Worm (Caenorhabditis elegans): ENCODE data around the gene F36F12.7.
"Not testable (repeated sequence)": the region's sequence is repeated elsewhere in the genome, so short reads cannot be mapped to it uniquely, and the experiment has no call there.

F36F12.7 gene

DNA sequence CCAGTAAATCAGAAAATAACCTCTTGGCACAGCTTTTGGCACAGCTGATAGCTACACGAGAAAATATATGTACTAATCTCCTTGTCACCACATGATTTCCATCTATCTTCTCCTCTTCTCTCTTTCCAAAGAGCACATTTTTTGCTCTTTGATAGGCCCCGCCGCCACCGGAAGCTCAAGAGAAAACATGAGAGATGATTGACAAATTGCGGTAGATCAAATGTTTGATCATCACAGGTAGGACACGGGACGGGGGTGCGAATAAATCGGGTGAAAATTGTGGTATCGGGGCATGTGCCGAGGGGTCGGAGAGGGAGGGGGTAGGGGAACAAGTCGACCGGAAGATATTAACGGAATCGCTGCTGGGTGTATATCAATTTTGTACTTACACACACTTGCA lies 23.1 kb upstream of the F36F12.7 start:
- no peak for TF ChIP-seq sma-3 (GFP tag; optimal IDR thresholded peaks at IDR 0.05)
- no peak for TF ChIP-seq ztf-1 (GFP tag; conservative IDR thresholded peaks at IDR 0.05)
- TF ChIP-seq R02D3.7 (tag; optimal IDR thresholded peaks at IDR 0.05): no peak
- no peak for TF ChIP-seq Y55F3AM.14 (GFP tag; optimal IDR thresholded peaks at IDR 0.05)
- TF ChIP-seq blmp-1 (tag; optimal IDR thresholded peaks at IDR 0.05; ENCODE audit: insufficient read depth): no peak
- TF ChIP-seq snpc-4 (tag; optimal IDR thresholded peaks at IDR 0.05): no peak
- TF ChIP-seq elt-3 (tag; optimal IDR thresholded peaks at IDR 0.05): no peak
- no peak for TF ChIP-seq nhr-11 (tag; optimal IDR thresholded peaks at IDR 0.05)
- TF ChIP-seq ZK546.5 (tag; optimal IDR thresholded peaks at IDR 0.05): no peak
- TF ChIP-seq nhr-6 (tag; optimal IDR thresholded peaks at IDR 0.05): no peak
- TF ChIP-seq F13H6.1 (tag; optimal IDR thresholded peaks at IDR 0.05): peak; percentile 14
- no peak for TF ChIP-seq unc-55 (GFP tag; optimal IDR thresholded peaks at IDR 0.05)
- TF ChIP-seq C34F6.9 (tag; optimal IDR thresholded peaks at IDR 0.05): peak; percentile 14
- no peak for TF ChIP-seq nhr-21 (tag; optimal IDR thresholded peaks at IDR 0.05)
- no peak for TF ChIP-seq lin-39 (tag; optimal IDR thresholded peaks at IDR 0.05)
- no peak for TF ChIP-seq peb-1 (tag; optimal IDR thresholded peaks at IDR 0.05)
- TF ChIP-seq sem-4 (tag; optimal IDR thresholded peaks at IDR 0.05): peak; percentile 26
- no peak for TF ChIP-seq nhr-25 (tag; optimal IDR thresholded peaks at IDR 0.05)
- no peak for TF ChIP-seq unc-62 (GFP tag; optimal IDR thresholded peaks at IDR 0.05)

DNA sequence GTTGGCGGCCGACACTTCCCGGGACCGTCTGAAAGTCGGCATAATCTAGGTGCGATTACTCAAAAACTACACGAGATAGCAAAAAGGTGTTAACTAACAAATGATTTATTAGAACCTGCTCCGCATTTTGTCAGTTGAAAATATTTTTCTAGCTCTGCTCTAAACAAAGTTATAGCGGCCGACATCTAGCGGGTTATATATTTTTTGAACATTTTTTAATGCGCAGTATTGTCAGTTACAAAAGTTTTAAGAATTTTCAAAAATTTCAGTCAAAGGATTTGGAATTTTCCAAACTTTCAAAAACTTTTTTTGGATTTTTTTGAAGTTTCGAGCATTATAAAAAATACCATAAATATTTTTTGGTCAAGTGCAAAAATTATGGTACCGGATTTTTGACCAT lies 17.9 kb upstream of the F36F12.7 start:
- TF ChIP-seq ceh-16 (tag; optimal IDR thresholded peaks at IDR 0.05): no peak
- no peak for TF ChIP-seq blmp-1 (tag; optimal IDR thresholded peaks at IDR 0.05; ENCODE audit: insufficient read depth)

DNA sequence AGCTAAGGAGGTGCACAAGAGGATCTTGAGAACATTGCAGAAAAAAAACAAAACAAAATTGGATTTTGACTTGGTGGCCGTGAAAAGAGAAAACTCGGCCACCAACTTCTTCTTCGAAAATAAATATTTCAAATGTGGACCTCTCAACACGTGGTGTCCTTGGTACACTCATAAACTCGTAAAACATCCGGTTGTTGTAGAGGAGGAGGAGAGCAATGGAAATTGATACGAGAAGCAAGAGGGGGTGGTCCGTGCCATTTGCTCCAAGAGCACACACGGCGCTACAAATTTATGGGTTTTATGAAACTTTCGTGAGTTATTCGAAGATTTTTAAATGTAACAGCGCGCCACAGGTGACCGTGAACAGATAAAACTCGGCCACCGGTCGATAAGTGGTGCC lies 17.2 kb upstream of the F36F12.7 start:
- no peak for TF ChIP-seq sma-9 (GFP tag; optimal IDR thresholded peaks at IDR 0.05)
- no peak for TF ChIP-seq sma-9 (tag; optimal IDR thresholded peaks at IDR 0.05)
- no peak for TF ChIP-seq nhr-10 (tag; optimal IDR thresholded peaks at IDR 0.05)
- TF ChIP-seq ceh-16 (tag; optimal IDR thresholded peaks at IDR 0.05): no peak

DNA sequence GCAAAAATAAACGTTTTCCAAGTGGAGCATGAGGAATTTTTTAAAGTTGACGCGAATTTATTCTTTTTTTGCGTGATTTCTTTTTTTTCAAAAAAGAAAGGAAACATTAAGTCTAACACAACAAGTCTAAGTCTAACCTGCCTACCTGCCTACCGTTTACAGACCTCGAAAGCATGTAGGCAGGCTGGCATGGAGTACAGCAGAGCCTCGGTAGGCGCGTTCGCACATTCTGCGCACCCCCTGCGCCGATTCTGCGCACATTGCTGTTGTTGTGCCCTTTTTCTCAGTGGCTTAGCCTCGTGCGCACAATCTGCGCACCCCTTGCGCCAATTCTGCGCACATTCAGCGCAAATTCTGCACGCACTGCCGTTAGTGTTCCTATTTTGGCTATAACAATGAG lies 15.3 kb upstream of the F36F12.7 start:
- no peak for TF ChIP-seq skn-1 (tag; optimal IDR thresholded peaks at IDR 0.05)
- no peak for TF ChIP-seq elt-1 (tag; optimal IDR thresholded peaks at IDR 0.05)
- TF ChIP-seq blmp-1 (tag; optimal IDR thresholded peaks at IDR 0.05; ENCODE audit: insufficient read depth): no peak
- TF ChIP-seq elt-3 (tag; optimal IDR thresholded peaks at IDR 0.05): no peak
- TF ChIP-seq lsy-2 (tag; optimal IDR thresholded peaks at IDR 0.05): no peak

DNA sequence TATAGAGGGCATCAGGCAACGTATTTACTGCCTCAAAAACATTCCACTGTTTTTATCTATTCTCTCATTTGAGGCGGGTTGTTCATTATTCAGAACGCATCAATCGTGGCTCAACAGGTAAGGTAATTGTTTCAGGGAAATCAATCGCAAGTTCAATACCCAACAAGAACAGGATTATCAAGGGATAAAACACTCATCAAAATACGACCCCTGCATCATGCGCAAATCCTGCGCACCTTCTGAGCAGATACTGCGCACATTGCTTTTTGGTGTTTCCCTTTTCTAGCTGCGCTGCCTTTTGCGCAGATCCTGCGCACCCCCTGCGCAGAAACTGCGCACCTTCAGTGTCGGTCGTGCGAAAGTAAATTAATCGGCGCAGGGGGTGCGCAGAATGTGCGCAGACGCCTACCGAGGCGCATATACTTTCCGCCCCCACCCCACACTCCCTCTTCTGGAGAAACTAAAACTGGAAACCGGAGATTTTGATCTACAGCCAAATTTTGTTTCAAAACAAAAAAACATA lies 13.3 kb upstream of the F36F12.7 start, which contains the start of gene F36F12.3:
Gene F36F12.3, plus strand, starts transcription at position 51 of the 523 bp plus-strand sequence.
- TF ChIP-seq F13H6.1, nhr-237, lin-11 (tag; optimal IDR thresholded peaks at IDR 0.05): not testable (repeated sequence)

DNA sequence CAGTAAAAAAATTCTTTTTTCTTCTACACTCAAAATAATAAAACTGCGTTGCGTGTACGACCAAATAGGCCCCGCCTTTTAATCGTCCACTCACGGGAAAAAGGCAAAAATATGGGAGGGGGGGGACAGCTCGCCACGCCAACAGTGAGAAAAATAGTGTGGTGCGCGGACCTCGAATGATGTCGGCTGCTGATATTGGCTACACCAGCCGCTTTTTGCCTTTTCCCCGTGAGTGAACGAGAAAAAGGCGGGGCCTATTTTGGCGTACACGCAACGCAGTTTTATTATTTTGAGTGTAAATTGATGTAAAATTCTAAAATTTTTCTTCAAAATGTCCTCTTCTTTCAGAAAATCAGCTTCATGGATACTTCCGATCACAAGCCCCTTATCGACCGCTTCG lies 8.8 kb upstream of the F36F12.7 start, which contains the start of gene ztf-28:
Gene ztf-28, plus strand, starts transcription at position 349 of the 400 bp plus-strand sequence.
- TF ChIP-seq lin-13 (GFP tag; optimal IDR thresholded peaks at IDR 0.05); elt-1 (tag; optimal IDR thresholded peaks at IDR 0.05); lin-39 (tag; optimal IDR thresholded peaks at IDR 0.05): not testable (repeated sequence)

DNA sequence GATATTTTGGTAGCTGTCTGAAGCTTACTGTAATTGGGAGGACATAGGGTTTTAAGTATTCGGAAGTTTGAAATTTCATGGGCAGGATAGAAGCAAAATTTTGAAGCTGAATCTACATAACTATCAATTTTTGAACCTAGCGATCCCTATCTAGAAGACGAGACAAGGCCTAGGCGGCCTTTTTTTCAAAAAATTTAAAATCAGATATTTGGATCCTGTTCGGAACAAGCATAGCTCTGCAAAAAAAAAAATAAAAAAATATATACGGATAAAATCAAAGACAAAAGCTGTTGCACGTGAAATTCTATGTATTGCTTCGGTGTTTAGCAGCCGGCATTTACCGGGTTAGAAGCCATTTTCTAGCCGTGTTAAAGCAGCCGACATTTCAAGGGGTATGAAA lies 3.9 kb upstream of the F36F12.7 start, which contains the start of gene F36F12.2:
Gene F36F12.2, minus strand, starts transcription at position 101 of the 400 bp plus-strand sequence.
- TF ChIP-seq nhr-12 (tag; optimal IDR thresholded peaks at IDR 0.05): no peak
- TF ChIP-seq nhr-6 (tag; optimal IDR thresholded peaks at IDR 0.05): no peak
- no peak for TF ChIP-seq ztf-11 (tag; optimal IDR thresholded peaks at IDR 0.05)
- TF ChIP-seq sma-3 (GFP tag; optimal IDR thresholded peaks at IDR 0.05): no peak
- no peak for TF ChIP-seq peb-1 (tag; optimal IDR thresholded peaks at IDR 0.05)
- no peak for TF ChIP-seq nhr-10 (tag; optimal IDR thresholded peaks at IDR 0.05)
- no peak for TF ChIP-seq C34F6.9 (tag; optimal IDR thresholded peaks at IDR 0.05)
- TF ChIP-seq R02D3.7 (tag; optimal IDR thresholded peaks at IDR 0.05): no peak
- no peak for TF ChIP-seq unc-62 (GFP tag; optimal IDR thresholded peaks at IDR 0.05)
- no peak for TF ChIP-seq egl-27 (tag; optimal IDR thresholded peaks at IDR 0.05)
- no peak for TF ChIP-seq ZK546.5 (tag; optimal IDR thresholded peaks at IDR 0.05)
- no peak for TF ChIP-seq ama-1 (optimal IDR thresholded peaks at IDR 0.05)
- no peak for TF ChIP-seq F13H6.1 (tag; optimal IDR thresholded peaks at IDR 0.05)
- no peak for TF ChIP-seq mab-5 (tag; optimal IDR thresholded peaks at IDR 0.05)
- TF ChIP-seq nhr-25 (tag; optimal IDR thresholded peaks at IDR 0.05): no peak

All from whole organism, L2 larva.